Worm (Caenorhabditis elegans) whole organism, L2 larva: ENCODE measurements around the gene ceh-22.

Experiments used
- F13H6.1 ChIP-seq: sonication (generic microtip); optimal IDR thresholded peaks from 2 replicates; lab custom pipeline; 2016; ENCODE audit warnings: missing genetic modification characterization, missing compliant biosample characterization
- mbf-1 ChIP-seq: sonication (generic microtip); optimal IDR thresholded peaks from 2 replicates; lab custom pipeline; 2017; ENCODE audit warnings: missing biosample characterization, missing genetic modification characterization
- nhr-11 ChIP-seq: fragments of 150-350 bp; optimal IDR thresholded peaks from 2 replicates; lab custom pipeline; 2014; ENCODE audit warnings: missing biosample characterization, missing genetic modification characterization
- nhr-23 ChIP-seq: fragments of 150-350 bp; optimal IDR thresholded peaks from 2 replicates; lab custom pipeline; 2014; ENCODE audit warnings: missing biosample characterization, missing genetic modification reagents, missing genetic modification characterization
- nhr-25 ChIP-seq: fragments of 150-350 bp; sonication (generic microtip); optimal IDR thresholded peaks from 3 replicates; lab custom pipeline; 2014; ENCODE audit warnings: missing biosample characterization, missing genetic modification characterization
- unc-62 ChIP-seq: fragments of 150-350 bp; optimal IDR thresholded peaks from 2 replicates; lab custom pipeline; 2014; ENCODE audit warnings: missing biosample characterization, missing genetic modification reagents, missing genetic modification characterization
- ztf-11 ChIP-seq: sonication (generic microtip); optimal IDR thresholded peaks from 2 replicates; lab custom pipeline; 2017; ENCODE audit warnings: missing biosample characterization, missing genetic modification characterization

DNA sequence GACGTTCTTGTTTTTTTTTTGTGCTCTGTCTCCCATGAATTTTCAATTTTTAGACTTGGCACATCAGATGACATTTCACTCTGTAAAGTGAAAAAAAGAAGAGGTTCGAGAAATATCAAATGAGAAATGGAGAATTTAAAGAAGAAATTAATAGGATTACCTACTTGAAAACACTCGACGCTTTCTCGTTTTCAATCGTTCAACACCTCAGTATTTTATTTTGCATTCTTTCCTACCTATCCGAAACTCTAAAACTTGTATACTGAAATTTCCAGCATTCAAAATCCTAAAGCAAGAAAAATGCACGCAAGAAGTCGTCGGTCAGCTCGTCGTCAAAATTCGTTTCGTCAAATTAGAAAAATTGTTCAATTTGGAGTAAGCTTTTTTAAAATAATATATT, 36.0 kb upstream of the ceh-22 start, which contains the start of gene kvs-2:
- TF ChIP-seq unc-62 (GFP tag; lab: Kevin White, UChicago) (no peak), nhr-11 (tag; lab: Kevin White, UChicago) (no peak), ztf-11 (tag; lab: Kevin White, UChicago) (no peak), nhr-23 (tag; lab: Kevin White, UChicago) (no peak), nhr-25 (tag; lab: Kevin White, UChicago) (no peak), F13H6.1 (tag; lab: Kevin White, UChicago) (no peak), mbf-1 (no peak)
